Fruit fly (Drosophila melanogaster) whole organism, embryonic: ENCODE results near the gene ECSIT.

Experiments
- Abd-B ChIP-seq: fragments of 200-800 bp; sonication (Bioruptor generic); optimal IDR thresholded peaks from 2 replicates; lab custom pipeline; 2018; ENCODE audit warnings: missing biosample characterization, mild to moderate bottlenecking, missing genetic modification characterization, moderate library complexity
- Ada2b ChIP-seq: fragments of 200-800 bp; sonication (Bioruptor generic); IDR thresholded peaks from 2 replicates; pipeline ENCODE4 v1.3.6; 2022; ENCODE audit warnings: missing biosample characterization, missing genetic modification characterization
- Adf1 ChIP-seq: fragments of 200-800 bp; sonication (Bioruptor generic); IDR thresholded peaks from 2 replicates; pipeline ENCODE4 v1.3.6; 2022; ENCODE audit warnings: missing biosample characterization, missing genetic modification characterization
- CG10147 ChIP-seq: fragments of 200-800 bp; sonication (Bioruptor generic); optimal IDR thresholded peaks from 2 replicates; lab custom pipeline; 2019; ENCODE audit warnings: missing biosample characterization, mild to moderate bottlenecking, missing genetic modification characterization, moderate library complexity
- CG10543 ChIP-seq: fragments of 200-800 bp; sonication (Bioruptor generic); optimal IDR thresholded peaks from 3 replicates; lab custom pipeline; 2017; ENCODE audit warnings: missing biosample characterization, mild to moderate bottlenecking, missing genetic modification characterization, moderate library complexity
- CG10654 ChIP-seq: fragments of 200-800 bp; sonication (Bioruptor generic); optimal IDR thresholded peaks from 2 replicates; lab custom pipeline; 2016; ENCODE audit warnings: missing biosample characterization, missing genetic modification characterization
- CG11398 ChIP-seq: fragments of 200-800 bp; sonication (Bioruptor generic); optimal IDR thresholded peaks from 2 replicates; lab custom pipeline; 2016; ENCODE audit warnings: missing biosample characterization, missing genetic modification characterization
- CG11456 ChIP-seq: fragments of 200-800 bp; sonication (Bioruptor generic); IDR thresholded peaks from 3 replicates; pipeline ENCODE4 v1.3.6; 2022; ENCODE audit warnings: missing biosample characterization, missing genetic modification characterization
- CG11504 ChIP-seq: fragments of 200-800 bp; sonication (Bioruptor generic); optimal IDR thresholded peaks from 3 replicates; lab custom pipeline; 2019; ENCODE audit warnings: missing biosample characterization, mild to moderate bottlenecking, missing genetic modification characterization, moderate library complexity
- CG11723 ChIP-seq: fragments of 200-800 bp; sonication (Bioruptor generic); optimal IDR thresholded peaks from 2 replicates; lab custom pipeline; 2017; ENCODE audit warnings: missing biosample characterization, mild to moderate bottlenecking, missing genetic modification characterization
- CG12769 ChIP-seq: fragments of 200-800 bp; sonication (Bioruptor generic); optimal IDR thresholded peaks from 2 replicates; lab custom pipeline; 2019; ENCODE audit warnings: missing biosample characterization, mild to moderate bottlenecking, missing genetic modification characterization, moderate library complexity
- CG15011 ChIP-seq: fragments of 200-800 bp; sonication (Bioruptor generic); optimal IDR thresholded peaks from 3 replicates; lab custom pipeline; 2018; ENCODE audit warnings: missing biosample characterization, mild to moderate bottlenecking, missing genetic modification characterization
- CG2712 ChIP-seq: fragments of 200-800 bp; optimal IDR thresholded peaks from 3 replicates; lab custom pipeline; 2019; ENCODE audit warnings: missing biosample characterization, mild to moderate bottlenecking, missing genetic modification characterization, moderate library complexity
- CG34224 ChIP-seq: fragments of 200-800 bp; sonication (Bioruptor generic); IDR thresholded peaks from 3 replicates; pipeline ENCODE4 v1.3.6; 2022; ENCODE audit warnings: missing biosample characterization, missing genetic modification characterization; ENCODE audit not compliant: partially characterized antibody
- CG4328 ChIP-seq: fragments of 200-800 bp; sonication (Bioruptor generic); optimal IDR thresholded peaks from 3 replicates; lab custom pipeline; 2017; ENCODE audit warnings: missing biosample characterization, missing genetic modification reagents, missing genetic modification characterization
- CG4707 ChIP-seq: fragments of 200-800 bp; sonication (Bioruptor generic); optimal IDR thresholded peaks from 2 replicates; lab custom pipeline; 2018; ENCODE audit warnings: missing biosample characterization, mild to moderate bottlenecking, missing genetic modification characterization, moderate library complexity
- CG6175 ChIP-seq: fragments of 200-800 bp; sonication (Bioruptor generic); IDR thresholded peaks from 3 replicates; pipeline ENCODE4 v1.3.6; 2022; ENCODE audit warnings: missing biosample characterization, missing genetic modification characterization
- CG7745 ChIP-seq: fragments of 200-800 bp; sonication (Bioruptor generic); optimal IDR thresholded peaks from 2 replicates; lab custom pipeline; 2018; ENCODE audit warnings: missing biosample characterization, mild to moderate bottlenecking, missing genetic modification characterization, moderate library complexity
- CG7928 ChIP-seq: fragments of 200-800 bp; sonication (Bioruptor generic); optimal IDR thresholded peaks from 2 replicates; lab custom pipeline; 2017; ENCODE audit warnings: missing biosample characterization, mild to moderate bottlenecking, missing genetic modification characterization
- CG7963 ChIP-seq: fragments of 200-800 bp; sonication (Bioruptor generic); IDR thresholded peaks from 3 replicates; pipeline ENCODE4 v1.3.6; 2022; ENCODE audit warnings: missing biosample characterization, missing genetic modification characterization; ENCODE audit not compliant: partially characterized antibody
- CG8765 ChIP-seq: fragments of 200-800 bp; sonication (Bioruptor generic); IDR thresholded peaks from 2 replicates; pipeline ENCODE4 v1.3.6; 2022; ENCODE audit warnings: missing biosample characterization, missing genetic modification characterization
- CG8924 ChIP-seq: fragments of 200-800 bp; optimal IDR thresholded peaks from 3 replicates; lab custom pipeline; 2019; ENCODE audit warnings: missing biosample characterization, mild to moderate bottlenecking, missing genetic modification characterization, moderate library complexity
- Doc2 ChIP-seq: fragments of 200-800 bp; sonication (Bioruptor generic); IDR thresholded peaks from 2 replicates; pipeline ENCODE4 v1.3.6; 2022; ENCODE audit warnings: missing biosample characterization, missing genetic modification characterization
- Fer2 ChIP-seq: fragments of 200-800 bp; sonication (Bioruptor generic); optimal IDR thresholded peaks from 2 replicates; lab custom pipeline; 2018; ENCODE audit warnings: missing biosample characterization, mild to moderate bottlenecking, missing genetic modification characterization, moderate library complexity
- Hmr ChIP-seq: fragments of 200-800 bp; sonication (Bioruptor generic); optimal IDR thresholded peaks from 3 replicates; lab custom pipeline; 2017; ENCODE audit warnings: mild to moderate bottlenecking, missing biosample characterization, missing genetic modification reagents, missing genetic modification characterization
- NC2β ChIP-seq: fragments of 200-800 bp; sonication (Bioruptor generic); optimal IDR thresholded peaks from 2 replicates; lab custom pipeline; 2016; ENCODE audit warnings: missing biosample characterization, missing genetic modification characterization
- Opbp ChIP-seq: fragments of 200-800 bp; sonication (Bioruptor generic); IDR thresholded peaks from 3 replicates; pipeline ENCODE4 v1.3.6; 2022; ENCODE audit warnings: missing biosample characterization, missing genetic modification characterization; ENCODE audit not compliant: partially characterized antibody
- Optix ChIP-seq: fragments of 200-800 bp; sonication (Bioruptor generic); IDR thresholded peaks from 3 replicates; pipeline ENCODE4 v1.3.6; 2022; ENCODE audit warnings: missing biosample characterization, missing genetic modification characterization
- Vsx1 ChIP-seq: fragments of 200-800 bp; sonication (Bioruptor generic); optimal IDR thresholded peaks from 2 replicates; lab custom pipeline; 2017; ENCODE audit warnings: missing biosample characterization, mild to moderate bottlenecking, missing genetic modification characterization, missing genetic modification reagents
- ac ChIP-seq: fragments of 200-800 bp; sonication (Bioruptor generic); optimal IDR thresholded peaks from 3 replicates; lab custom pipeline; 2017; ENCODE audit warnings: missing biosample characterization, mild to moderate bottlenecking, missing genetic modification characterization
- az2 ChIP-seq: fragments of 200-800 bp; sonication (Bioruptor generic); optimal IDR thresholded peaks from 3 replicates; lab custom pipeline; 2016; ENCODE audit warnings: missing biosample characterization, missing genetic modification characterization
- cad ChIP-seq: fragments of >200 bp; optimal IDR thresholded peaks from 2 replicates; lab custom pipeline; 2017; ENCODE audit warnings: missing biosample characterization, missing genetic modification characterization
- cas ChIP-seq: fragments of 200-800 bp; sonication (Bioruptor generic); IDR thresholded peaks from 2 replicates; pipeline ENCODE4 v1.3.6; 2022; ENCODE audit warnings: missing biosample characterization, missing genetic modification characterization
- caup ChIP-seq: fragments of 200-800 bp; sonication (Bioruptor generic); optimal IDR thresholded peaks from 3 replicates; lab custom pipeline; 2017; ENCODE audit warnings: missing biosample characterization, mild to moderate bottlenecking, missing genetic modification characterization, moderate library complexity; ENCODE audit not compliant: severe bottlenecking
- fu2 ChIP-seq: fragments of 200-800 bp; sonication (Bioruptor generic); optimal IDR thresholded peaks from 2 replicates; lab custom pipeline; 2016; ENCODE audit warnings: missing biosample characterization, missing genetic modification characterization
- gce ChIP-seq: fragments of 200-800 bp; sonication (Bioruptor generic); IDR thresholded peaks from 3 replicates; pipeline ENCODE4 v1.3.6; 2022; ENCODE audit warnings: missing biosample characterization, missing genetic modification characterization
- inv ChIP-seq: fragments of 200-800 bp; sonication (Bioruptor generic); IDR thresholded peaks from 2 replicates; pipeline ENCODE4 v1.3.6; 2022; ENCODE audit warnings: missing biosample characterization, missing genetic modification characterization; ENCODE audit not compliant: partially characterized antibody
- lola ChIP-seq, 3 experiments: fragments of >200 bp in 2 of 3; fragments of 200-800 bp in 1 of 3; sonication (Bioruptor generic) in 1 of 3; optimal IDR thresholded peaks; 2 replicates each; lab custom pipeline; 2017 to 2019; ENCODE audit warnings: missing biosample characterization in 3 of 3, missing genetic modification characterization in 3 of 3, mild to moderate bottlenecking in 1 of 3, moderate library complexity in 1 of 3
- mld ChIP-seq: fragments of 200-800 bp; sonication (Bioruptor generic); IDR thresholded peaks from 3 replicates; pipeline ENCODE4 v1.3.6; 2022; ENCODE audit warnings: missing biosample characterization, missing genetic modification characterization; ENCODE audit not compliant: partially characterized antibody
- otp ChIP-seq: fragments of 200-800 bp; sonication (Bioruptor generic); IDR thresholded peaks from 3 replicates; pipeline ENCODE4, ENCODE4 v1.3.6; 2022; ENCODE audit warnings: missing biosample characterization, missing genetic modification characterization
- pan ChIP-seq, 4 experiments: fragments of >200 bp in 3 of 4; fragments of 200-800 bp in 1 of 4; sonication (Bioruptor generic) in 1 of 4; optimal IDR thresholded peaks in 3 of 4; IDR thresholded peaks in 1 of 4; 2 replicates each; pipeline versions ENCODE4 v1.3.6 to Lab custom; 2017 to 2022; ENCODE audit warnings: missing biosample characterization in 2 of 4, missing genetic modification characterization in 2 of 4, mixed read lengths in 1 of 4
- pfk ChIP-seq: fragments of 200-800 bp; sonication (Bioruptor generic); optimal IDR thresholded peaks from 2 replicates; lab custom pipeline; 2018; ENCODE audit warnings: missing biosample characterization, mild to moderate bottlenecking, missing genetic modification characterization, moderate library complexity
- pzg ChIP-seq: fragments of 200-800 bp; sonication (Bioruptor generic); optimal IDR thresholded peaks from 3 replicates; lab custom pipeline; 2018; ENCODE audit warnings: missing biosample characterization, mild to moderate bottlenecking, missing genetic modification characterization, moderate library complexity
- repo ChIP-seq: fragments of 200-800 bp; sonication (Bioruptor generic); optimal IDR thresholded peaks from 2 replicates; lab custom pipeline; 2016; ENCODE audit warnings: missing biosample characterization, missing genetic modification characterization
- sima ChIP-seq: fragments of 200-800 bp; sonication (Bioruptor generic); optimal IDR thresholded peaks from 2 replicates; lab custom pipeline; 2016; ENCODE audit warnings: missing biosample characterization, missing genetic modification characterization
- slbo ChIP-seq: fragments of 200-800 bp; sonication (Bioruptor generic); IDR thresholded peaks from 2 replicates; pipeline ENCODE4 v1.3.6; 2022; ENCODE audit warnings: missing biosample characterization, missing genetic modification characterization
- sr ChIP-seq: fragments of 200-800 bp; sonication (Bioruptor generic); IDR thresholded peaks from 3 replicates; pipeline ENCODE4 v1.3.6; 2022; ENCODE audit warnings: missing biosample characterization, missing genetic modification characterization
- tgo ChIP-seq: fragments of 200-800 bp; sonication (Bioruptor generic); IDR thresholded peaks from 3 replicates; pipeline ENCODE4 v1.3.6; 2022; ENCODE audit warnings: missing biosample characterization, missing genetic modification characterization
- zen2 ChIP-seq: fragments of 200-800 bp; sonication (Bioruptor generic); IDR thresholded peaks from 3 replicates; pipeline ENCODE4 v1.3.6; 2022; ENCODE audit warnings: missing biosample characterization, missing genetic modification characterization; ENCODE audit not compliant: partially characterized antibody

Gene ECSIT

DNA sequence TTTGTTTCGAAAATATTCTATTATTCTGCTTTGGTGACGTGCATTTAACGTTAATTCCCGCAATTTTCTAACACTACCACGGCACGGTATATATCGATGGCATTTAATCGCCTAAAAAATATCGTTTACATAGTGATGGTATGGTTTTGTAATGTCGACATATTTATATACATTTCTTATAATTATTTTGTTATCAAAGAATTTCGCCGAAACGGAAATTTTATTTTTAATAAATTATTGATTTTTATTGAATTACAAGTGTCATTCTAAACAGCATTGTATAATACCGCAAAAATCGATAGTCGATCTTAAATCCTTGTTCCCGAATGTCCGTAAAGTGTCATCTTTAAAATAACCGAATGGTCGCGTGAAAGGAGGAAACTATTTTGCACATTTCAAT, 31.9 kb upstream of the ECSIT start, which contains the start of the genes Sec20 and dgrn (continued):
- TF ChIP-seq lola (GFP tag; optimal IDR thresholded peaks at IDR 0.05; lab: Kevin White, UChicago) (peak in 1 of 3 experiments; percentile 69), cad (no peak), NC2β (GFP tag; lab: Kevin White, UChicago) (no peak), CG10543 (GFP tag; lab: Kevin White, UChicago) (peak; percentile 53), CG11504 (tag; lab: Kevin White, UChicago) (no peak), CG11456 (GFP tag; lab: Robert Waterston, UW) (peak; percentile 70; the same call in 2 of the 3 replicates), CG11723 (GFP tag; lab: Kevin White, UChicago) (peak; percentile 19), CG12769 (tag; lab: Kevin White, UChicago) (no peak), pzg (GFP tag; lab: Kevin White, UChicago) (peak; percentile 77), Optix (GFP tag; lab: Robert Waterston, UW) (no peak), pfk (GFP tag; lab: Kevin White, UChicago) (no peak), mld (GFP tag; lab: Robert Waterston, UW) (peak; percentile 92), CG10147 (peak; percentile 44), Ada2b (GFP tag; lab: Robert Waterston, UW) (peak; percentile 33; the same call in 1 of the 2 replicates), sima (GFP tag; lab: Kevin White, UChicago) (no peak), CG15011 (no peak), pan (optimal IDR thresholded peaks at IDR 0.05; lab: Kevin White, UChicago) (no peak), pan (GFP tag; optimal IDR thresholded peaks at IDR 0.05 in 1 of 2, IDR thresholded peaks at IDR 0.05 in 1 of 2) (peak in 1 of 2 experiments; percentile 37), CG7963 (peak; percentile 84), az2 (peak; percentile 70), CG6175 (no peak), Hmr (GFP tag; lab: Kevin White, UChicago) (peak; percentile 70), slbo (GFP tag; lab: Robert Waterston, UW) (peak; percentile 84), Adf1 (peak; percentile 45), cas (GFP tag; lab: Robert Waterston, UW) (no peak), Doc2 (GFP tag; lab: Robert Waterston, UW) (no peak), CG8765 (GFP tag; lab: Robert Waterston, UW) (no peak), CG11398 (no peak), CG7745 (tag; lab: Kevin White, UChicago) (no peak), otp (GFP tag; lab: Robert Waterston, UW) (no peak), caup (GFP tag; lab: Kevin White, UChicago) (peak; percentile 54), CG10654 (GFP tag; lab: Kevin White, UChicago) (peak; percentile 50), Abd-B (GFP tag; lab: Kevin White, UChicago) (peak; percentile 60), CG8924 (tag; lab: Kevin White, UChicago) (peak; percentile 73), CG4707 (GFP tag; lab: Kevin White, UChicago) (no peak), CG34224 (GFP tag; lab: Robert Waterston, UW) (peak; percentile 90), CG4328 (peak; percentile 46), fu2 (GFP tag; lab: Kevin White, UChicago) (no peak), gce (GFP tag; lab: Robert Waterston, UW) (no peak), inv (GFP tag; lab: Robert Waterston, UW) (peak; percentile 96), Fer2 (peak; percentile 43), repo (GFP tag; lab: Kevin White, UChicago) (no peak), CG2712 (tag; lab: Kevin White, UChicago) (peak; percentile 88), sr (GFP tag; lab: Robert Waterston, UW) (no peak), ac (no peak), tgo (GFP tag; lab: Robert Waterston, UW) (peak; percentile 51), Vsx1 (GFP tag; lab: Kevin White, UChicago) (no peak), CG7928 (no peak), zen2 (GFP tag; lab: Robert Waterston, UW) (peak; percentile 90), Opbp (GFP tag; lab: Robert Waterston, UW) (peak; percentile 94)
